Fruit fly (Drosophila melanogaster): ENCODE data around the gene bam.

The bam gene

dm6 chr3R:25258628-25259240, 13.8 kb upstream of the bam start, which contains the start of gene CG11857 (continued):
- TF ChIP-seq CG2202 (tag; optimal IDR thresholded peaks at IDR 0.05), result peak; percentile 95
- TF ChIP-seq nerfin-2 (GFP tag; IDR thresholded peaks at IDR 0.05; ENCODE audit: partially characterized antibody), result peak; percentile 99
- peak; percentile 92 for TF ChIP-seq CG15011 (GFP tag; optimal IDR thresholded peaks at IDR 0.05)
- no peak for TF ChIP-seq usp (GFP tag; optimal IDR thresholded peaks at IDR 0.05)
- peak; percentile 44 for TF ChIP-seq gfzf (GFP tag; optimal IDR thresholded peaks at IDR 0.05)
- TF ChIP-seq hb (GFP tag; IDR thresholded peaks at IDR 0.05; ENCODE audit: partially characterized antibody), result peak; percentile 100
- TF ChIP-seq Trl (optimal IDR thresholded peaks at IDR 0.05), result peak in 1 of 2 experiments; percentile 46
- TF ChIP-seq Trl (GFP tag; optimal IDR thresholded peaks at IDR 0.05), result peak; percentile 98
- TF ChIP-seq NFAT (GFP tag; IDR thresholded peaks at IDR 0.05), result peak; percentile 99
- peak; percentile 98 for TF ChIP-seq CG8924 (tag; optimal IDR thresholded peaks at IDR 0.05)
- TF ChIP-seq CG17829 (tag; optimal IDR thresholded peaks at IDR 0.05), result peak; percentile 98
- peak; percentile 99 for TF ChIP-seq Ptx1 (GFP tag; IDR thresholded peaks at IDR 0.05)
- TF ChIP-seq Hr39 (optimal IDR thresholded peaks at IDR 0.05), result no peak
- TF ChIP-seq gt (GFP tag; IDR thresholded peaks at IDR 0.05), result peak; percentile 98
- TF ChIP-seq ara (GFP tag; IDR thresholded peaks at IDR 0.05), result peak; percentile 98
- TF ChIP-seq E2f2 (GFP tag; IDR thresholded peaks at IDR 0.05), result peak; percentile 90
- peak; percentile 87 for TF ChIP-seq CG6813 (GFP tag; optimal IDR thresholded peaks at IDR 0.05)
- no peak for TF ChIP-seq CG8478 (optimal IDR thresholded peaks at IDR 0.05)
- no peak for TF ChIP-seq Lpt (GFP tag; optimal IDR thresholded peaks at IDR 0.05)
- peak; percentile 98 for TF ChIP-seq CG4424 (GFP tag; optimal IDR thresholded peaks at IDR 0.05)
- TF ChIP-seq zfh1 (GFP tag; IDR thresholded peaks at IDR 0.05), result peak; percentile 99
- TF ChIP-seq run (tag; optimal IDR thresholded peaks at IDR 0.05), result peak; percentile 80
- peak; percentile 97 for TF ChIP-seq CG8089 (GFP tag; optimal IDR thresholded peaks at IDR 0.05)
- peak; percentile 97 for TF ChIP-seq CG34376 (GFP tag; optimal IDR thresholded peaks at IDR 0.05)
- TF ChIP-seq esg (GFP tag; conservative IDR thresholded peaks at IDR 0.05), result peak; percentile 99
- peak; percentile 96 for TF ChIP-seq slp2 (GFP tag; optimal IDR thresholded peaks at IDR 0.05)
- peak; percentile 93 for TF ChIP-seq Sox100B (GFP tag; optimal IDR thresholded peaks at IDR 0.05)
- peak; percentile 99 for TF ChIP-seq unc-4 (GFP tag; IDR thresholded peaks at IDR 0.05; ENCODE audit: partially characterized antibody)
- no peak for TF ChIP-seq hth (optimal IDR thresholded peaks at IDR 0.05)
- TF ChIP-seq gsb-n (tag; optimal IDR thresholded peaks at IDR 0.05), result peak; percentile 95
- TF ChIP-seq Sry-δ (GFP tag; optimal IDR thresholded peaks at IDR 0.05), result peak; percentile 99
- peak; percentile 93 for TF ChIP-seq NK7.1 (GFP tag; optimal IDR thresholded peaks at IDR 0.05)
- peak; percentile 96 for TF ChIP-seq Usf (GFP tag; optimal IDR thresholded peaks at IDR 0.05)
- TF ChIP-seq ranshi (GFP tag; IDR thresholded peaks at IDR 0.05), result peak; percentile 99
- TF ChIP-seq CG2120 (GFP tag; optimal IDR thresholded peaks at IDR 0.05), result peak; percentile 99
- peak; percentile 87 for TF ChIP-seq CG3163 (GFP tag; optimal IDR thresholded peaks at IDR 0.05)
- TF ChIP-seq otp (GFP tag; IDR thresholded peaks at IDR 0.05), result peak; percentile 97
- no peak for TF ChIP-seq prd (optimal IDR thresholded peaks at IDR 0.05)
- TF ChIP-seq prd (GFP tag; IDR thresholded peaks at IDR 0.05), result peak; percentile 100
- TF ChIP-seq CG34422 (GFP tag; IDR thresholded peaks at IDR 0.05), result peak; percentile 100
- peak; percentile 99 for TF ChIP-seq CG17361 (GFP tag; IDR thresholded peaks at IDR 0.05)
- peak; percentile 99 for TF ChIP-seq CG6272 (GFP tag; IDR thresholded peaks at IDR 0.05)
- TF ChIP-seq dm (GFP tag; optimal IDR thresholded peaks at IDR 0.05), result peak; percentile 93
- peak; percentile 97 for TF ChIP-seq wdn (GFP tag; IDR thresholded peaks at IDR 0.05)
- TF ChIP-seq wor (GFP tag; IDR thresholded peaks at IDR 0.05), result peak; percentile 99
- TF ChIP-seq her (GFP tag; optimal IDR thresholded peaks at IDR 0.05), result peak; percentile 92
- TF ChIP-seq unpg (GFP tag; optimal IDR thresholded peaks at IDR 0.05), result peak; percentile 98
- TF ChIP-seq lab (GFP tag; optimal IDR thresholded peaks at IDR 0.05), result peak; percentile 98
- peak; percentile 99 for TF ChIP-seq CG10959 (GFP tag; IDR thresholded peaks at IDR 0.05)
- peak; percentile 100 for TF ChIP-seq Med (GFP tag)
- peak; percentile 98 for TF ChIP-seq HLH3B (GFP tag; IDR thresholded peaks at IDR 0.05)
- peak; percentile 90 for TF ChIP-seq D19B (GFP tag; optimal IDR thresholded peaks at IDR 0.05)
- TF ChIP-seq CG5245 (GFP tag; optimal IDR thresholded peaks at IDR 0.05), result peak; percentile 98
